Fruit fly (Drosophila melanogaster): Measurements from ENCODE around the gene CG7987.

DNA sequence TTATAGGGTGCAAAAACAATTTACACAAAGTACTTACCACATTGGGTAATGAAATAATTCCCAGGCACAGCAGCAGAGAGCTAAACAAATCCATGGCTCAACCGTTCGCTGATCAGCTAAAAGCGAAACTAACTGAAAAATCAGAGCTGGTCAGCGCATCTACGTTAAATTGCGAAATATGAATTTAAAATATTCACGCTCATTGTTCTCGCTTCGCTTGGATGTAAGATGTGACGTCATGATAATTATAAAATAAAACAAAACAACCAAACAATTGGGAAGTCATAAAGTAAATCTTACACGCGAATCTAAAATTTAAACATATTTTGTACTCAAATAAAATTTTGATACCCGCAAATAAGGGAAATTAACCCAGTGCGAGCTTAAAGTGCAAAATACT is 15.7 kb downstream of the CG7987 start, which contains the start of gene CG14854:
- no peak for TF ChIP-seq CG9948 (tag; optimal IDR thresholded peaks at IDR 0.05)
- no peak for TF ChIP-seq CG8301 (tag; optimal IDR thresholded peaks at IDR 0.05)
- no peak for TF ChIP-seq Ets98B (GFP tag; IDR thresholded peaks at IDR 0.05)
- TF ChIP-seq CG8159 (tag; optimal IDR thresholded peaks at IDR 0.05), result no peak
- no peak for TF ChIP-seq EcR (GFP tag; optimal IDR thresholded peaks at IDR 0.05)
- no peak for TF ChIP-seq CG17806 (tag; optimal IDR thresholded peaks at IDR 0.05)
- TF ChIP-seq CG34367 (tag; optimal IDR thresholded peaks at IDR 0.05), result no peak
- no peak for TF ChIP-seq D1 (tag; optimal IDR thresholded peaks at IDR 0.05)

Measured in whole organism, pupa.